Worm (Caenorhabditis elegans) whole organism, young adult: ENCODE measurements around the gene lron-14.

ENCODE experiments used
- ama-1 ChIP-seq, 3 experiments: fragments of 150-350 bp in 1 of 3; sonication (generic microtip) in 2 of 3; optimal IDR thresholded peaks; 2 replicates each; lab custom pipeline; 2014 to 2018; ENCODE audit warnings: missing biosample characterization in 2 of 3, missing genetic modification characterization in 2 of 3, missing genetic modification reagents in 2 of 3
- dpl-1 ChIP-seq: fragments of 150-350 bp; optimal IDR thresholded peaks from 2 replicates; lab custom pipeline; 2014; ENCODE audit warnings: missing biosample characterization, missing genetic modification reagents, missing genetic modification characterization
- gei-17 ChIP-seq: fragments of 200-800 bp; sonication (Bioruptor generic); optimal IDR thresholded peaks from 2 replicates; lab custom pipeline; 2018; ENCODE audit warnings: mild to moderate bottlenecking, missing genetic modification characterization, missing compliant biosample characterization
- let-607 ChIP-seq, 2 experiments: fragments of 200-800 bp in 1 of 2; sonication (Bioruptor generic) in 1 of 2; sonication (generic microtip) in 1 of 2; optimal IDR thresholded peaks; 2 replicates each; lab custom pipeline; 2016 to 2018; ENCODE audit warnings: mild to moderate bottlenecking in 2 of 2, missing compliant biosample characterization in 2 of 2, missing genetic modification characterization in 2 of 2, moderate library complexity in 2 of 2, missing genotype in 1 of 2
- lin-26 ChIP-seq: fragments of 200-800 bp; sonication (Bioruptor generic); IDR thresholded peaks from 2 replicates; pipeline ENCODE4 v1.3.6; 2022; ENCODE audit warnings: missing genetic modification reagents, missing genetic modification characterization, missing compliant biosample characterization
- lin-54 ChIP-seq: fragments of 200-800 bp; sonication (Bioruptor generic); optimal IDR thresholded peaks from 2 replicates; lab custom pipeline; 2018; ENCODE audit warnings: mild to moderate bottlenecking, missing genetic modification characterization, missing compliant biosample characterization
- sptf-2 ChIP-seq: fragments of 200-800 bp; sonication (Bioruptor generic); optimal IDR thresholded peaks from 2 replicates; lab custom pipeline; 2018; ENCODE audit warnings: mild to moderate bottlenecking, missing genetic modification characterization, missing compliant biosample characterization

DNA sequence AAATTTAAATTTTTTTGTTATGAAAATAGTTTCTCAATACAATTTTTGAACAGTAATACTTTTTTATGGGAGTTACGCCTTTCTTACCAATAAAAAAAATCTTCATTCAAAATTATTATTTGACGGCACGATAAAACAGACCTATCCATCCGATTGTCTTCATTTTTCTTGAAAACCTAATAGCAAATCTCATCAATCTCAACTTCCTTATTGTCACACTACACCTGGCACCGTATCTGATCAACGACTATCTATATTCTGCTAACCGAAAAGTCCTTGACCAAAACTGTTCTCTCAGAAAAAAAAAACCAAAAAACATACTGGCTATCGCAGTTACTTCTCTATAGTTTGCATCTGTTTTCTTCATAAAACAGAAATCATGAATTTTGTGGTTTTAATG lies 30.3 kb downstream of the lron-14 start:
- TF ChIP-seq lin-54 (GFP tag; lab: Kevin White, UChicago) (no peak), ama-1 (optimal IDR thresholded peaks at IDR 0.05; lab: Kevin White, UChicago) (no peak), ama-1 (GFP tag; optimal IDR thresholded peaks at IDR 0.05; lab: Kevin White, UChicago) (no peak), let-607 (tag; optimal IDR thresholded peaks at IDR 0.05; lab: Kevin White, UChicago) (no peak), lin-26 (GFP tag; lab: Robert Waterston, UW) (no peak), gei-17 (GFP tag; lab: Kevin White, UChicago) (no peak), dpl-1 (GFP tag; lab: Kevin White, UChicago) (no peak), sptf-2 (GFP tag; lab: Kevin White, UChicago) (no peak)
